Fruit fly (Drosophila melanogaster) whole organism, pupa: ENCODE results near the gene CG34282.

Experiments used
- CG10348 ChIP-seq: fragments of 200-800 bp; sonication (Bioruptor generic); IDR thresholded peaks from 2 replicates; pipeline ENCODE4 v1.3.6; 2022; ENCODE audit warnings: missing biosample characterization, missing genetic modification characterization
- CG12605 ChIP-seq: fragments of 200-800 bp; sonication (Bioruptor generic); IDR thresholded peaks from 2 replicates; pipeline ENCODE4 v1.3.6; 2022; ENCODE audit warnings: missing biosample characterization, missing genetic modification characterization
- CG13204 ChIP-seq: fragments of 200-800 bp; sonication (Bioruptor generic); optimal IDR thresholded peaks from 2 replicates; lab custom pipeline; 2018; ENCODE audit warnings: missing biosample characterization, mild to moderate bottlenecking, missing genetic modification characterization, moderate library complexity
- CG14655 ChIP-seq: fragments of 200-800 bp; sonication (Bioruptor generic); optimal IDR thresholded peaks from 3 replicates; lab custom pipeline; 2017; ENCODE audit warnings: mild to moderate bottlenecking, missing biosample characterization, missing genetic modification reagents, missing genetic modification characterization
- CG15710 ChIP-seq: fragments of 200-800 bp; sonication (Bioruptor generic); optimal IDR thresholded peaks from 2 replicates; lab custom pipeline; 2018; ENCODE audit warnings: missing biosample characterization, mild to moderate bottlenecking, missing genetic modification characterization, moderate library complexity
- CG17806 ChIP-seq: fragments of 200-800 bp; sonication (Bioruptor generic); optimal IDR thresholded peaks from 2 replicates; lab custom pipeline; 2018; ENCODE audit warnings: missing biosample characterization, mild to moderate bottlenecking, missing genetic modification characterization, moderate library complexity
- CG32121 ChIP-seq: fragments of 200-800 bp; sonication (Bioruptor generic); IDR thresholded peaks from 2 replicates; pipeline ENCODE4 v1.3.6; 2022; ENCODE audit warnings: missing biosample characterization, missing genetic modification characterization
- CG34367 ChIP-seq: fragments of 200-800 bp; sonication (Bioruptor generic); optimal IDR thresholded peaks from 2 replicates; lab custom pipeline; 2018; ENCODE audit warnings: missing biosample characterization, mild to moderate bottlenecking, missing genetic modification characterization
- CG4496 ChIP-seq: fragments of 200-800 bp; sonication (Bioruptor generic); IDR thresholded peaks from 3 replicates; pipeline ENCODE4 v1.3.6; 2022; ENCODE audit warnings: missing biosample characterization, missing genetic modification characterization
- CG8159 ChIP-seq: fragments of 200-800 bp; sonication (Bioruptor generic); optimal IDR thresholded peaks from 3 replicates; lab custom pipeline; 2018; ENCODE audit warnings: missing biosample characterization, mild to moderate bottlenecking, missing genetic modification characterization, moderate library complexity
- CG8301 ChIP-seq: fragments of 200-800 bp; sonication (Bioruptor generic); optimal IDR thresholded peaks from 2 replicates; lab custom pipeline; 2018; ENCODE audit warnings: missing biosample characterization, mild to moderate bottlenecking, missing genetic modification characterization
- CG9948 ChIP-seq: fragments of 200-800 bp; sonication (Bioruptor generic); optimal IDR thresholded peaks from 2 replicates; lab custom pipeline; 2018; ENCODE audit warnings: missing biosample characterization, mild to moderate bottlenecking, missing genetic modification characterization, moderate library complexity
- D1 ChIP-seq: fragments of 200-800 bp; sonication (Bioruptor generic); optimal IDR thresholded peaks from 2 replicates; lab custom pipeline; 2018; ENCODE audit warnings: missing biosample characterization, mild to moderate bottlenecking, missing genetic modification characterization, moderate library complexity
- EcR ChIP-seq: fragments of 200-800 bp; sonication (Bioruptor generic); optimal IDR thresholded peaks from 3 replicates; lab custom pipeline; 2019; ENCODE audit warnings: missing biosample characterization, missing genetic modification characterization, mild to moderate bottlenecking, moderate library complexity, missing genetic modification reagents
- Ets98B ChIP-seq: fragments of 200-800 bp; sonication (Bioruptor generic); IDR thresholded peaks from 2 replicates; pipeline ENCODE4 v1.3.6; 2022; ENCODE audit warnings: missing biosample characterization, missing genetic modification characterization
- Pif1A ChIP-seq: fragments of 200-800 bp; sonication (Bioruptor generic); optimal IDR thresholded peaks from 3 replicates; lab custom pipeline; 2016; ENCODE audit warnings: missing biosample characterization, missing genetic modification characterization
- Pif1B ChIP-seq: fragments of 200-800 bp; sonication (Bioruptor generic); optimal IDR thresholded peaks from 3 replicates; lab custom pipeline; 2016; ENCODE audit warnings: missing biosample characterization, missing genetic modification characterization
- Snoo ChIP-seq: fragments of 200-800 bp; sonication (Bioruptor generic); optimal IDR thresholded peaks from 3 replicates; lab custom pipeline; 2017; ENCODE audit warnings: missing biosample characterization, mild to moderate bottlenecking, missing genetic modification characterization, inconsistent platforms
- fd96Ca ChIP-seq: fragments of 200-800 bp; sonication (Bioruptor generic); IDR thresholded peaks from 3 replicates; pipeline ENCODE4 v1.3.6; 2022; ENCODE audit warnings: missing biosample characterization, missing genetic modification characterization
- gl ChIP-seq: fragments of 200-800 bp; sonication (Bioruptor generic); optimal IDR thresholded peaks from 2 replicates; lab custom pipeline; 2018; ENCODE audit warnings: missing biosample characterization, mild to moderate bottlenecking, missing genetic modification characterization
- rn ChIP-seq: fragments of 200-800 bp; sonication (Bioruptor generic); IDR thresholded peaks from 2 replicates; pipeline ENCODE4 v1.3.6; 2022; ENCODE audit warnings: missing biosample characterization, missing genetic modification characterization

The CG34282 gene

dm6 chr3R:18698855-18699569 lies 4.0 kb downstream of the CG34282 start:
- TF ChIP-seq CG32121 (GFP tag; lab: Robert Waterston, UW) = no peak
- no peak for TF ChIP-seq EcR
- no peak for TF ChIP-seq CG14655
- TF ChIP-seq CG12605 (GFP tag; lab: Robert Waterston, UW) = no peak
- no peak for TF ChIP-seq D1 (tag; lab: Kevin White, UChicago)
- no peak for TF ChIP-seq CG15710
- TF ChIP-seq CG8301 (tag; lab: Kevin White, UChicago) = no peak
- no peak for TF ChIP-seq fd96Ca (GFP tag; lab: Robert Waterston, UW)
- no peak for TF ChIP-seq CG10348
- no peak for TF ChIP-seq Ets98B (GFP tag; lab: Robert Waterston, UW)
- TF ChIP-seq CG17806 (tag; lab: Kevin White, UChicago) = no peak
- TF ChIP-seq Pif1B (GFP tag; lab: Kevin White, UChicago) = no peak
- no peak for TF ChIP-seq Pif1A (GFP tag; lab: Kevin White, UChicago)
- TF ChIP-seq CG4496 (GFP tag; lab: Robert Waterston, UW) = no peak
- no peak for TF ChIP-seq gl (tag; lab: Kevin White, UChicago)
- TF ChIP-seq CG8159 (tag; lab: Kevin White, UChicago) = no peak
- no peak for TF ChIP-seq CG9948 (tag; lab: Kevin White, UChicago)
- TF ChIP-seq CG13204 = no peak
- TF ChIP-seq rn = no peak

- TF ChIP-seq CG17806 (tag; lab: Kevin White, UChicago) (no peak), rn (no peak), gl (tag; lab: Kevin White, UChicago) (no peak), CG13204 (no peak), CG10348 (no peak), D1 (tag; lab: Kevin White, UChicago) (no peak), Pif1B (GFP tag; lab: Kevin White, UChicago) (no peak), fd96Ca (GFP tag; lab: Robert Waterston, UW) (no peak), CG34367 (tag; lab: Kevin White, UChicago) (no peak), CG4496 (GFP tag; lab: Robert Waterston, UW) (no peak), CG8301 (tag; lab: Kevin White, UChicago) (no peak), CG14655 (no peak), CG9948 (tag; lab: Kevin White, UChicago) (no peak), Ets98B (GFP tag; lab: Robert Waterston, UW) (no peak), Pif1A (GFP tag; lab: Kevin White, UChicago) (no peak)
- TF ChIP-seq, all 21 proteins: peak for 0
Measured at dm6 chr3R:18703514-18703913, 8.5 kb downstream of the CG34282 start.

- no peak for TF ChIP-seq CG12605 (GFP tag; lab: Robert Waterston, UW)
- TF ChIP-seq Ets98B (GFP tag; lab: Robert Waterston, UW) = no peak
- no peak for TF ChIP-seq Pif1B (GFP tag; lab: Kevin White, UChicago)
- no peak for TF ChIP-seq gl (tag; lab: Kevin White, UChicago)
- no peak for TF ChIP-seq Snoo (tag; lab: Kevin White, UChicago)
- no peak for TF ChIP-seq CG14655
- no peak for TF ChIP-seq CG4496 (GFP tag; lab: Robert Waterston, UW)
- TF ChIP-seq D1 (tag; lab: Kevin White, UChicago) = no peak
- no peak for TF ChIP-seq fd96Ca (GFP tag; lab: Robert Waterston, UW)
- TF ChIP-seq rn = no peak
- no peak for TF ChIP-seq CG34367 (tag; lab: Kevin White, UChicago)
- TF ChIP-seq CG10348 = no peak
- no peak for TF ChIP-seq CG8159 (tag; lab: Kevin White, UChicago)
- no peak for TF ChIP-seq CG15710
- no peak for TF ChIP-seq Pif1A (GFP tag; lab: Kevin White, UChicago)
- TF ChIP-seq EcR = no peak
- no peak for TF ChIP-seq CG13204
- no peak for TF ChIP-seq CG8301 (tag; lab: Kevin White, UChicago)
- no peak for TF ChIP-seq CG9948 (tag; lab: Kevin White, UChicago)
Measured at dm6 chr3R:18705150-18705549, 10.1 kb downstream of the CG34282 start, which contains the start of the genes ChAT and VAChT. Gene ChAT, plus strand, starts transcription at chr3R:18705501. Gene VAChT, plus strand, starts transcription at chr3R:18705501.

dm6 chr3R:18706289-18706688 lies 11.2 kb downstream of the CG34282 start:
- TF ChIP-seq D1 (tag; lab: Kevin White, UChicago) = no peak
- no peak for TF ChIP-seq Pif1A (GFP tag; lab: Kevin White, UChicago)
- TF ChIP-seq CG17806 (tag; lab: Kevin White, UChicago) = no peak
- no peak for TF ChIP-seq CG14655
- no peak for TF ChIP-seq fd96Ca (GFP tag; lab: Robert Waterston, UW)
- no peak for TF ChIP-seq Pif1B (GFP tag; lab: Kevin White, UChicago)
- TF ChIP-seq CG15710 = no peak
- no peak for TF ChIP-seq CG8159 (tag; lab: Kevin White, UChicago)
- TF ChIP-seq CG13204 = no peak
- no peak for TF ChIP-seq gl (tag; lab: Kevin White, UChicago)
- no peak for TF ChIP-seq CG4496 (GFP tag; lab: Robert Waterston, UW)

- TF ChIP-seq CG10348 = no peak
- no peak for TF ChIP-seq gl (tag; lab: Kevin White, UChicago)
- no peak for TF ChIP-seq CG17806 (tag; lab: Kevin White, UChicago)
- TF ChIP-seq, all 21 proteins: peak for 0
Measured at dm6 chr3R:18707492-18707891, 12.4 kb downstream of the CG34282 start.
